Fruit fly (Drosophila melanogaster) whole organism, adult: ENCODE data around the gene Enoph.

Experiments used
- CG11617 ChIP-seq: fragments of 200-800 bp; sonication (Bioruptor generic); optimal IDR thresholded peaks from 2 replicates; lab custom pipeline; 2017; ENCODE audit warnings: mild to moderate bottlenecking, missing biosample characterization, missing genetic modification reagents, missing genetic modification characterization
- CG12768 ChIP-seq: fragments of 200-800 bp; sonication (Bioruptor generic); optimal IDR thresholded peaks from 2 replicates; lab custom pipeline; 2017; ENCODE audit warnings: missing biosample characterization, missing genetic modification characterization, mild to moderate bottlenecking, moderate library complexity, missing genetic modification reagents
- CG14711 ChIP-seq: fragments of 200-800 bp; sonication (Bioruptor generic); optimal IDR thresholded peaks from 2 replicates; lab custom pipeline; 2018; ENCODE audit warnings: missing biosample characterization, mild to moderate bottlenecking, missing genetic modification characterization, moderate library complexity
- CG1620 ChIP-seq: fragments of 200-800 bp; sonication (Bioruptor generic); optimal IDR thresholded peaks from 2 replicates; lab custom pipeline; 2016; ENCODE audit warnings: missing biosample characterization, missing genetic modification characterization
- CG33017 ChIP-seq: fragments of 200-800 bp; sonication (Bioruptor generic); optimal IDR thresholded peaks from 2 replicates; lab custom pipeline; 2018; ENCODE audit warnings: missing biosample characterization, mild to moderate bottlenecking, missing genetic modification characterization, moderate library complexity
- CG5204 ChIP-seq: fragments of 200-800 bp; sonication (Bioruptor generic); optimal IDR thresholded peaks from 2 replicates; lab custom pipeline; 2016; ENCODE audit warnings: missing biosample characterization, missing genetic modification characterization
- CG7045 ChIP-seq: fragments of 200-800 bp; sonication (Bioruptor generic); optimal IDR thresholded peaks from 2 replicates; lab custom pipeline; 2017; ENCODE audit warnings: missing biosample characterization, mild to moderate bottlenecking, missing genetic modification characterization
- CG7101 ChIP-seq: fragments of 200-800 bp; sonication (Bioruptor generic); optimal IDR thresholded peaks from 2 replicates; lab custom pipeline; 2018; ENCODE audit warnings: missing biosample characterization, mild to moderate bottlenecking, missing genetic modification characterization, moderate library complexity
- Clk ChIP-seq: fragments of 200-800 bp; sonication (Bioruptor generic); optimal IDR thresholded peaks from 2 replicates; lab custom pipeline; 2017; ENCODE audit warnings: missing biosample characterization, missing genetic modification characterization
- Crg-1 ChIP-seq: fragments of 200-800 bp; sonication (Bioruptor generic); optimal IDR thresholded peaks from 2 replicates; lab custom pipeline; 2016; ENCODE audit warnings: missing biosample characterization, missing genetic modification characterization
- Hr96 ChIP-seq: fragments of 200-800 bp; sonication (Bioruptor generic); optimal IDR thresholded peaks from 2 replicates; lab custom pipeline; 2016; ENCODE audit warnings: missing biosample characterization, missing genetic modification characterization
- Mnt ChIP-seq: fragments of 200-800 bp; sonication (Bioruptor generic); optimal IDR thresholded peaks from 2 replicates; lab custom pipeline; 2016; ENCODE audit warnings: missing biosample characterization, mild to moderate bottlenecking, missing genetic modification characterization
- bab1 ChIP-seq: fragments of 200-800 bp; sonication (Bioruptor generic); optimal IDR thresholded peaks from 3 replicates; lab custom pipeline; 2019; ENCODE audit warnings: missing biosample characterization, mild to moderate bottlenecking, missing genetic modification characterization, moderate library complexity
- cic ChIP-seq: fragments of 200-800 bp; sonication (Bioruptor generic); optimal IDR thresholded peaks from 2 replicates; lab custom pipeline; 2017; ENCODE audit warnings: missing biosample characterization, mild to moderate bottlenecking, missing genetic modification characterization, moderate library complexity
- cnc ChIP-seq, 2 experiments: fragments of >200 bp; optimal IDR thresholded peaks; 2 replicates each; lab custom pipeline; 2017
- kay ChIP-seq: fragments of 200-800 bp; sonication (Bioruptor generic); peaks from one replicate; lab custom pipeline; 2016; ENCODE audit warnings: missing biosample characterization, missing genetic modification characterization, borderline replicate concordance
- ovo ChIP-seq: fragments of 200-800 bp; sonication (Bioruptor generic); optimal IDR thresholded peaks from 2 replicates; lab custom pipeline; 2016; ENCODE audit warnings: missing biosample characterization, missing genetic modification characterization
- pad ChIP-seq: fragments of 200-800 bp; sonication (Bioruptor generic); optimal IDR thresholded peaks from 3 replicates; lab custom pipeline; 2017; ENCODE audit warnings: missing biosample characterization, missing genetic modification characterization, mild to moderate bottlenecking, moderate library complexity, missing genetic modification reagents
- tj ChIP-seq: fragments of 200-800 bp; sonication (Bioruptor generic); optimal IDR thresholded peaks from 3 replicates; lab custom pipeline; 2017; ENCODE audit warnings: missing biosample characterization, mild to moderate bottlenecking, missing genetic modification characterization, moderate library complexity
- toe ChIP-seq: fragments of 200-800 bp; sonication (Bioruptor generic); optimal IDR thresholded peaks from 2 replicates; lab custom pipeline; 2016; ENCODE audit warnings: missing biosample characterization, missing genetic modification characterization

Gene Enoph

dm6 chr3R:5279609-5280164 is 23.2 kb upstream of the Enoph start:
- peak; percentile 7 for TF ChIP-seq kay (GFP tag; lab: Kevin White, UChicago)
- TF ChIP-seq CG1620 (GFP tag; lab: Kevin White, UChicago): no peak
- no peak for TF ChIP-seq CG12768
- peak; percentile 15 for TF ChIP-seq Mnt (GFP tag; lab: Kevin White, UChicago)
- TF ChIP-seq tj (GFP tag; lab: Kevin White, UChicago): peak; percentile 91
- peak; percentile 15 for TF ChIP-seq cic (GFP tag; lab: Kevin White, UChicago)

- TF ChIP-seq tj (GFP tag; lab: Kevin White, UChicago) (no peak), bab1 (GFP tag; lab: Kevin White, UChicago) (no peak), CG1620 (GFP tag; lab: Kevin White, UChicago) (no peak), CG12768 (peak; percentile 1), toe (no peak), CG7045 (GFP tag; lab: Kevin White, UChicago) (no peak), Mnt (GFP tag; lab: Kevin White, UChicago) (no peak), CG11617 (GFP tag; lab: Kevin White, UChicago) (no peak)
Measured at dm6 chr3R:5278627-5279026, 22.1 kb upstream of the Enoph start.

- TF ChIP-seq cic (GFP tag; lab: Kevin White, UChicago) (no peak), CG7101 (tag; lab: Kevin White, UChicago) (no peak), kay (GFP tag; lab: Kevin White, UChicago) (peak; percentile 21), CG7045 (GFP tag; lab: Kevin White, UChicago) (no peak)
Measured at dm6 chr3R:5277735-5278134, 21.3 kb upstream of the Enoph start, which contains the start of gene CG31538. Gene CG31538 (minus strand): TSS chr3R:5277835.

- no peak for TF ChIP-seq cnc (optimal IDR thresholded peaks at IDR 0.05; lab: Kevin White, UChicago)
- TF ChIP-seq CG12768: peak; percentile 73
- peak; percentile 29 for TF ChIP-seq CG11617 (GFP tag; lab: Kevin White, UChicago)
- no peak for TF ChIP-seq CG5204
- TF ChIP-seq Hr96 (GFP tag; lab: Kevin White, UChicago): no peak
- peak; percentile 13 for TF ChIP-seq bab1 (GFP tag; lab: Kevin White, UChicago)
- TF ChIP-seq ovo (GFP tag; lab: Kevin White, UChicago): no peak
- TF ChIP-seq pad (GFP tag; lab: Kevin White, UChicago): peak; percentile 67
- TF ChIP-seq toe: no peak
- peak; percentile 66 for TF ChIP-seq CG7101 (tag; lab: Kevin White, UChicago)
- peak; percentile 42 for TF ChIP-seq CG33017 (tag; lab: Kevin White, UChicago)
- TF ChIP-seq Crg-1 (GFP tag; lab: Kevin White, UChicago): peak; percentile 62
- TF ChIP-seq CG14711 (tag; lab: Kevin White, UChicago): peak; percentile 16
- peak; percentile 32 for TF ChIP-seq CG7045 (GFP tag; lab: Kevin White, UChicago)
- TF ChIP-seq tj (GFP tag; lab: Kevin White, UChicago): peak; percentile 43
- peak; percentile 67 for TF ChIP-seq CG1620 (GFP tag; lab: Kevin White, UChicago)
- no peak for TF ChIP-seq kay (GFP tag; lab: Kevin White, UChicago)
- peak; percentile 58 for TF ChIP-seq Mnt (GFP tag; lab: Kevin White, UChicago)
- TF ChIP-seq Clk (GFP tag; lab: Kevin White, UChicago): peak; percentile 37
- peak; percentile 38 for TF ChIP-seq cic (GFP tag; lab: Kevin White, UChicago)
Measured at dm6 chr3R:5270806-5271205, 14.3 kb upstream of the Enoph start.

dm6 chr3R:5268495-5268894 is 12.0 kb upstream of the Enoph start:
- peak; percentile 3 for TF ChIP-seq bab1 (GFP tag; lab: Kevin White, UChicago)
- peak; percentile 87 for TF ChIP-seq kay (GFP tag; lab: Kevin White, UChicago)
- TF ChIP-seq Crg-1 (GFP tag; lab: Kevin White, UChicago): no peak

- no peak for TF ChIP-seq tj (GFP tag; lab: Kevin White, UChicago)
- no peak for TF ChIP-seq CG14711 (tag; lab: Kevin White, UChicago)
- no peak for TF ChIP-seq Mnt (GFP tag; lab: Kevin White, UChicago)
- no peak for TF ChIP-seq kay (GFP tag; lab: Kevin White, UChicago)
- no peak for TF ChIP-seq cic (GFP tag; lab: Kevin White, UChicago)
- TF ChIP-seq CG12768: no peak
- no peak for TF ChIP-seq cnc (optimal IDR thresholded peaks at IDR 0.05; lab: Kevin White, UChicago)
- no peak for TF ChIP-seq toe
- no peak for TF ChIP-seq Hr96 (GFP tag; lab: Kevin White, UChicago)
- TF ChIP-seq bab1 (GFP tag; lab: Kevin White, UChicago): no peak
- TF ChIP-seq CG7101 (tag; lab: Kevin White, UChicago): no peak
- no peak for TF ChIP-seq CG11617 (GFP tag; lab: Kevin White, UChicago)
- TF ChIP-seq CG7045 (GFP tag; lab: Kevin White, UChicago): no peak
- TF ChIP-seq CG1620 (GFP tag; lab: Kevin White, UChicago): no peak
- TF ChIP-seq pad (GFP tag; lab: Kevin White, UChicago): no peak
- no peak for TF ChIP-seq Clk (GFP tag; lab: Kevin White, UChicago)
- TF ChIP-seq Crg-1 (GFP tag; lab: Kevin White, UChicago): no peak
- TF ChIP-seq CG5204: no peak
Measured at dm6 chr3R:5266282-5266681, 9.8 kb upstream of the Enoph start.
